Worm (Caenorhabditis elegans) whole organism, L4 larva: Measurements from ENCODE around the gene F20A1.2.

Experiments
- ces-1 ChIP-seq: fragments of 150-350 bp; sonication (generic microtip); optimal IDR thresholded peaks from 4 replicates; lab custom pipeline; 2014; ENCODE audit warnings: missing biosample characterization, missing genetic modification reagents, missing genetic modification characterization
- madf-5 ChIP-seq, 2 experiments: fragments of 200-800 bp; sonication (Bioruptor generic); IDR thresholded peaks; 2 replicates each; pipeline ENCODE4 v1.3.6; 2022; ENCODE audit warnings: missing compliant biosample characterization in 2 of 2, missing genetic modification characterization in 2 of 2
- pha-4 ChIP-seq, 2 experiments: fragments of 150-350 bp in 1 of 2; fragments of 200-800 bp in 1 of 2; sonication (Bioruptor generic) in 1 of 2; IDR thresholded peaks in 1 of 2; optimal IDR thresholded peaks in 1 of 2; 2 replicates each; pipeline versions ENCODE4 v1.3.6 to Lab custom; 2014 to 2022; ENCODE audit warnings: missing genetic modification characterization in 2 of 2, missing genetic modification reagents in 2 of 2, missing biosample characterization in 1 of 2, missing compliant biosample characterization in 1 of 2
- unc-39 ChIP-seq: sonication (generic microtip); optimal IDR thresholded peaks from 2 replicates; lab custom pipeline; 2017; ENCODE audit warnings: missing biosample characterization, missing genetic modification characterization

- TF ChIP-seq unc-39 (tag; lab: Kevin White, UChicago), result no peak
- TF ChIP-seq pha-4 (GFP tag; IDR thresholded peaks at IDR 0.05; lab: Robert Waterston, UW), result no peak
- TF ChIP-seq pha-4 (tag; optimal IDR thresholded peaks at IDR 0.05; lab: Kevin White, UChicago), result no peak
- no peak for TF ChIP-seq ces-1 (GFP tag; lab: Kevin White, UChicago)
- no peak for TF ChIP-seq madf-5 (GFP tag; IDR thresholded peaks at IDR 0.05; lab: Robert Waterston, UW)
Observed at ce11 chrV:7096811-7097210, 50.7 kb downstream of the F20A1.2 start.
